Worm (Caenorhabditis elegans) whole organism, mixed stage, embryonic: ENCODE results near the gene fbxb-10.

Experiments
- elt-1 ChIP-seq: sonication (generic microtip); optimal IDR thresholded peaks from 2 replicates; lab custom pipeline; 2017; ENCODE audit warnings: missing genetic modification characterization, mild to moderate bottlenecking, missing compliant biosample characterization, antibody characterized with exemption, moderate library complexity, borderline replicate concordance; ENCODE audit not compliant: insufficient read depth
- lsy-2 ChIP-seq: fragments of 150-350 bp; optimal IDR thresholded peaks from 2 replicates; lab custom pipeline; 2014; ENCODE audit warnings: missing biosample characterization, missing genetic modification characterization
- unc-62 ChIP-seq: fragments of 150-350 bp; optimal IDR thresholded peaks from 2 replicates; lab custom pipeline; 2014; ENCODE audit warnings: missing biosample characterization, missing genetic modification reagents, missing genetic modification characterization

- no peak for TF ChIP-seq lsy-2 (tag; lab: Kevin White, UChicago)
- no peak for TF ChIP-seq elt-1
- no peak for TF ChIP-seq unc-62 (GFP tag; lab: Kevin White, UChicago)
Observed at ce11 chrII:1816053-1816452, 2.1 kb downstream of the fbxb-10 start.
